Fruit fly (Drosophila melanogaster) whole organism, embryonic: ENCODE results near the gene Plzf.
A peak's percentile ranks its signal among the peaks of the same experiment; 100 is the strongest.

Source experiments
- Atf6 ChIP-seq: fragments of 200-800 bp; sonication (Bioruptor generic); IDR thresholded peaks from 2 replicates; pipeline ENCODE4 v1.3.6; 2022; ENCODE audit warnings: missing biosample characterization, missing genetic modification characterization
- Awh ChIP-seq: fragments of 200-800 bp; sonication (Bioruptor generic); IDR thresholded peaks from 2 replicates; pipeline ENCODE4, ENCODE4 v1.3.6; 2022; ENCODE audit warnings: missing biosample characterization, missing genetic modification characterization
- CG11085 ChIP-seq: fragments of 200-800 bp; sonication (Bioruptor generic); IDR thresholded peaks from 2 replicates; pipeline ENCODE4 v1.3.6; 2022; ENCODE audit warnings: missing biosample characterization, missing genetic modification characterization
- CG11456 ChIP-seq: fragments of 200-800 bp; sonication (Bioruptor generic); IDR thresholded peaks from 3 replicates; pipeline ENCODE4 v1.3.6; 2022; ENCODE audit warnings: missing biosample characterization, missing genetic modification characterization
- CG11560 ChIP-seq: fragments of 200-800 bp; sonication (Bioruptor generic); IDR thresholded peaks from 3 replicates; pipeline ENCODE4 v1.3.6; 2022; ENCODE audit warnings: missing biosample characterization, missing genetic modification characterization
- CG1233 ChIP-seq: fragments of 200-800 bp; sonication (Bioruptor generic); optimal IDR thresholded peaks from 4 replicates; lab custom pipeline; 2018; ENCODE audit warnings: missing biosample characterization, mild to moderate bottlenecking, missing genetic modification characterization
- CG12769 ChIP-seq: fragments of 200-800 bp; sonication (Bioruptor generic); optimal IDR thresholded peaks from 2 replicates; lab custom pipeline; 2019; ENCODE audit warnings: missing biosample characterization, mild to moderate bottlenecking, missing genetic modification characterization, moderate library complexity
- CG14441 ChIP-seq: fragments of 200-800 bp; sonication (Bioruptor generic); IDR thresholded peaks from 2 replicates; pipeline ENCODE4 v1.3.6; 2022; ENCODE audit warnings: missing biosample characterization, missing genetic modification characterization
- CG18011 ChIP-seq: fragments of 200-800 bp; sonication (Bioruptor generic); optimal IDR thresholded peaks from 2 replicates; lab custom pipeline; 2017; ENCODE audit warnings: missing biosample characterization, missing genetic modification characterization, mild to moderate bottlenecking, moderate library complexity, missing genotype
- CG2678 ChIP-seq: fragments of 200-800 bp; sonication (Bioruptor generic); optimal IDR thresholded peaks from 3 replicates; lab custom pipeline; 2019; ENCODE audit warnings: missing biosample characterization, mild to moderate bottlenecking, missing genetic modification characterization, moderate library complexity
- CG2712 ChIP-seq: fragments of 200-800 bp; optimal IDR thresholded peaks from 3 replicates; lab custom pipeline; 2019; ENCODE audit warnings: missing biosample characterization, mild to moderate bottlenecking, missing genetic modification characterization, moderate library complexity
- CG33557 ChIP-seq: fragments of 200-800 bp; sonication (Bioruptor generic); optimal IDR thresholded peaks from 2 replicates; lab custom pipeline; 2019; ENCODE audit warnings: missing biosample characterization, mild to moderate bottlenecking, missing genetic modification characterization, moderate library complexity
- CG34376 ChIP-seq: fragments of 200-800 bp; sonication (Bioruptor generic); optimal IDR thresholded peaks from 2 replicates; lab custom pipeline; 2018; ENCODE audit warnings: missing biosample characterization, mild to moderate bottlenecking, missing genetic modification characterization
- CG5245 ChIP-seq: fragments of 200-800 bp; sonication (Bioruptor generic); optimal IDR thresholded peaks from 3 replicates; lab custom pipeline; 2016; ENCODE audit warnings: missing biosample characterization, missing genetic modification characterization
- CG6689 ChIP-seq: fragments of 200-800 bp; sonication (Bioruptor generic); IDR thresholded peaks from 2 replicates; pipeline ENCODE4 v1.3.6; 2022; ENCODE audit warnings: missing biosample characterization, missing genetic modification characterization
- CG8388 ChIP-seq: fragments of 200-800 bp; sonication (Bioruptor generic); optimal IDR thresholded peaks from 2 replicates; lab custom pipeline; 2019; ENCODE audit warnings: missing biosample characterization, mild to moderate bottlenecking, missing genetic modification characterization, moderate library complexity
- CG9437 ChIP-seq: fragments of 200-800 bp; sonication (Bioruptor generic); optimal IDR thresholded peaks from 2 replicates; lab custom pipeline; 2018; ENCODE audit warnings: missing biosample characterization, mild to moderate bottlenecking, missing genetic modification characterization
- CHES-1-like ChIP-seq: fragments of 200-800 bp; sonication (Bioruptor generic); optimal IDR thresholded peaks from 2 replicates; lab custom pipeline; 2016; ENCODE audit warnings: missing biosample characterization, missing genetic modification characterization
- Chrac-16 ChIP-seq: fragments of 200-800 bp; sonication (Bioruptor generic); optimal IDR thresholded peaks from 3 replicates; lab custom pipeline; 2016; ENCODE audit warnings: missing biosample characterization, missing genetic modification characterization
- D19A ChIP-seq: fragments of 200-800 bp; optimal IDR thresholded peaks from 3 replicates; lab custom pipeline; 2019; ENCODE audit warnings: missing biosample characterization, mild to moderate bottlenecking, missing genetic modification characterization, moderate library complexity
- D19B ChIP-seq: fragments of 200-800 bp; sonication (Bioruptor generic); optimal IDR thresholded peaks from 2 replicates; lab custom pipeline; 2017; ENCODE audit warnings: missing biosample characterization, mild to moderate bottlenecking, missing genetic modification characterization
- Dek ChIP-seq: fragments of 200-800 bp; sonication (Bioruptor generic); optimal IDR thresholded peaks from 3 replicates; lab custom pipeline; 2019; ENCODE audit warnings: missing biosample characterization, mild to moderate bottlenecking, missing genetic modification characterization, moderate library complexity
- Dip2 ChIP-seq: fragments of 200-800 bp; sonication (Bioruptor generic); IDR thresholded peaks from 2 replicates; pipeline ENCODE4 v1.3.6; 2022; ENCODE audit warnings: missing biosample characterization, missing genetic modification characterization
- Lim3 ChIP-seq: fragments of 200-800 bp; sonication (Bioruptor generic); IDR thresholded peaks from 2 replicates; pipeline ENCODE4 v1.3.6; 2022; ENCODE audit warnings: missing biosample characterization, missing genetic modification characterization
- Lpt ChIP-seq: fragments of >200 bp; optimal IDR thresholded peaks from 2 replicates; lab custom pipeline; 2018; ENCODE audit warnings: missing biosample characterization, missing genetic modification characterization
- Meics ChIP-seq: fragments of 200-800 bp; sonication (Bioruptor generic); optimal IDR thresholded peaks from 2 replicates; lab custom pipeline; 2017; ENCODE audit warnings: missing biosample characterization, mild to moderate bottlenecking, missing genetic modification characterization
- Nf-YB ChIP-seq: fragments of 200-800 bp; sonication (Bioruptor generic); optimal IDR thresholded peaks from 3 replicates; lab custom pipeline; 2019; ENCODE audit warnings: missing biosample characterization, mild to moderate bottlenecking, missing genetic modification characterization, moderate library complexity
- Pdp1 ChIP-seq, 2 experiments: fragments of 200-800 bp; sonication (Bioruptor generic); optimal IDR thresholded peaks; 3 replicates each; lab custom pipeline; 2016; ENCODE audit warnings: missing biosample characterization in 2 of 2, missing genetic modification characterization in 2 of 2, mild to moderate bottlenecking in 1 of 2, moderate library complexity in 1 of 2
- Scr ChIP-seq: fragments of 200-800 bp; sonication (Bioruptor generic); IDR thresholded peaks from 2 replicates; pipeline ENCODE4 v1.3.6; 2022; ENCODE audit warnings: missing biosample characterization, missing genetic modification characterization; ENCODE audit not compliant: partially characterized antibody
- Six4 ChIP-seq: fragments of 200-800 bp; sonication (Bioruptor generic); optimal IDR thresholded peaks from 2 replicates; lab custom pipeline; 2016; ENCODE audit warnings: missing biosample characterization, missing genetic modification characterization
- Vsx1 ChIP-seq: fragments of 200-800 bp; sonication (Bioruptor generic); optimal IDR thresholded peaks from 2 replicates; lab custom pipeline; 2017; ENCODE audit warnings: missing biosample characterization, mild to moderate bottlenecking, missing genetic modification characterization, missing genetic modification reagents
- ab ChIP-seq: fragments of 200-800 bp; sonication (Bioruptor generic); optimal IDR thresholded peaks from 2 replicates; lab custom pipeline; 2016; ENCODE audit warnings: missing biosample characterization, missing genetic modification characterization
- amos ChIP-seq: fragments of 200-800 bp; sonication (Bioruptor generic); IDR thresholded peaks from 2 replicates; pipeline ENCODE4 v1.3.6; 2022; ENCODE audit warnings: missing biosample characterization, missing genetic modification characterization; ENCODE audit not compliant: partially characterized antibody
- br ChIP-seq: fragments of >200 bp; optimal IDR thresholded peaks from 2 replicates; lab custom pipeline; 2017
- corto ChIP-seq: fragments of 200-800 bp; sonication (Bioruptor generic); optimal IDR thresholded peaks from 2 replicates; lab custom pipeline; 2016; ENCODE audit warnings: missing biosample characterization, mild to moderate bottlenecking, missing genetic modification characterization, moderate library complexity
- klu ChIP-seq: fragments of 200-800 bp; sonication (Bioruptor generic); IDR thresholded peaks from 2 replicates; pipeline ENCODE4 v1.3.6; 2022; ENCODE audit warnings: missing biosample characterization, missing genetic modification characterization
- mld ChIP-seq: fragments of 200-800 bp; sonication (Bioruptor generic); IDR thresholded peaks from 3 replicates; pipeline ENCODE4 v1.3.6; 2022; ENCODE audit warnings: missing biosample characterization, missing genetic modification characterization; ENCODE audit not compliant: partially characterized antibody
- nerfin-2 ChIP-seq: fragments of 200-800 bp; sonication (Bioruptor generic); IDR thresholded peaks from 2 replicates; pipeline ENCODE4 v1.3.6; 2022; ENCODE audit warnings: missing biosample characterization, missing genetic modification characterization; ENCODE audit not compliant: partially characterized antibody
- org-1 ChIP-seq: fragments of 200-800 bp; sonication (Bioruptor generic); optimal IDR thresholded peaks from 2 replicates; lab custom pipeline; 2017; ENCODE audit warnings: missing biosample characterization, missing genetic modification characterization
- pnt ChIP-seq: fragments of 200-800 bp; sonication (Bioruptor generic); optimal IDR thresholded peaks from 3 replicates; lab custom pipeline; 2016; ENCODE audit warnings: missing biosample characterization, missing genetic modification characterization
- pzg ChIP-seq: fragments of 200-800 bp; sonication (Bioruptor generic); optimal IDR thresholded peaks from 3 replicates; lab custom pipeline; 2018; ENCODE audit warnings: missing biosample characterization, mild to moderate bottlenecking, missing genetic modification characterization, moderate library complexity
- row ChIP-seq: fragments of 200-800 bp; sonication (Bioruptor generic); IDR thresholded peaks from 3 replicates; pipeline ENCODE4 v1.3.6; 2022; ENCODE audit warnings: missing biosample characterization, missing genetic modification characterization
- run ChIP-seq: fragments of 200-800 bp; sonication (Bioruptor generic); optimal IDR thresholded peaks from 3 replicates; lab custom pipeline; 2018; ENCODE audit warnings: missing biosample characterization, mild to moderate bottlenecking, missing genetic modification characterization
- scrt ChIP-seq: fragments of 200-800 bp; sonication (Bioruptor generic); optimal IDR thresholded peaks from 2 replicates; lab custom pipeline; 2018; ENCODE audit warnings: missing biosample characterization, mild to moderate bottlenecking, missing genetic modification characterization, moderate library complexity
- trh ChIP-seq: fragments of 200-800 bp; sonication (Bioruptor generic); optimal IDR thresholded peaks from 2 replicates; lab custom pipeline; 2016; ENCODE audit warnings: missing biosample characterization, missing genetic modification characterization
- tup ChIP-seq: fragments of 200-800 bp; sonication (Bioruptor generic); optimal IDR thresholded peaks from 2 replicates; lab custom pipeline; 2016; ENCODE audit warnings: missing biosample characterization, mild to moderate bottlenecking, missing genetic modification characterization, moderate library complexity
- unc-4 ChIP-seq: fragments of 200-800 bp; sonication (Bioruptor generic); IDR thresholded peaks from 2 replicates; pipeline ENCODE4 v1.3.6; 2022; ENCODE audit warnings: missing biosample characterization, missing genetic modification characterization; ENCODE audit not compliant: partially characterized antibody
- usp ChIP-seq: fragments of >200 bp; optimal IDR thresholded peaks from 2 replicates; lab custom pipeline; 2017; ENCODE audit warnings: missing biosample characterization, missing genetic modification characterization
- vnd ChIP-seq: fragments of 200-800 bp; sonication (Bioruptor generic); IDR thresholded peaks from 3 replicates; pipeline ENCODE4 v1.3.6; 2022; ENCODE audit warnings: missing biosample characterization, missing genetic modification characterization; ENCODE audit not compliant: partially characterized antibody
- wor ChIP-seq: fragments of 200-800 bp; sonication (Bioruptor generic); IDR thresholded peaks from 2 replicates; pipeline ENCODE4 v1.3.6; 2022; ENCODE audit warnings: missing biosample characterization, missing genetic modification characterization

The Plzf gene

dm6 chr2L:12065683-12066386 is 17.1 kb upstream of the Plzf start (continued):
- TF ChIP-seq Dek (no peak), amos (no peak), Awh (no peak), CHES-1-like (no peak), pnt (GFP tag; lab: Kevin White, UChicago) (no peak), Vsx1 (no peak), mld (GFP tag; lab: Robert Waterston, UW) (no peak), CG14441 (no peak), Six4 (GFP tag; lab: Kevin White, UChicago) (no peak), CG5245 (GFP tag; lab: Kevin White, UChicago) (no peak), Meics (GFP tag; lab: Kevin White, UChicago) (no peak), scrt (GFP tag; lab: Kevin White, UChicago) (no peak), Atf6 (GFP tag; lab: Robert Waterston, UW) (no peak), CG11456 (no peak), org-1 (GFP tag; lab: Kevin White, UChicago) (no peak), trh (GFP tag; lab: Kevin White, UChicago) (no peak), Lpt (GFP tag; lab: Kevin White, UChicago) (no peak), pzg (no peak), CG1233 (GFP tag; lab: Kevin White, UChicago) (no peak), vnd (no peak), CG11560 (tag; lab: Robert Waterston, UW) (no peak), Dip2 (GFP tag; lab: Robert Waterston, UW) (no peak), CG12769 (tag; lab: Kevin White, UChicago) (no peak), D19A (tag; lab: Kevin White, UChicago) (peak; percentile 55), Pdp1 (GFP tag; optimal IDR thresholded peaks at IDR 0.05; lab: Kevin White, UChicago) (peak in 1 of 2 experiments; percentile 72), corto (peak; percentile 15), D19B (GFP tag; lab: Kevin White, UChicago) (no peak), CG11085 (GFP tag; lab: Robert Waterston, UW) (no peak), unc-4 (no peak), CG8388 (GFP tag; lab: Kevin White, UChicago) (peak; percentile 55), wor (GFP tag; lab: Robert Waterston, UW) (no peak), usp (GFP tag; lab: Kevin White, UChicago) (no peak), CG33557 (GFP tag; lab: Kevin White, UChicago) (peak; percentile 78), CG9437 (peak; percentile 1), row (GFP tag; lab: Robert Waterston, UW) (peak; percentile 50), CG34376 (GFP tag; lab: Kevin White, UChicago) (no peak), ab (no peak), CG2712 (tag; lab: Kevin White, UChicago) (peak; percentile 75), Chrac-16 (GFP tag; lab: Kevin White, UChicago) (peak; percentile 12), CG2678 (tag; lab: Kevin White, UChicago) (no peak), CG6689 (GFP tag; lab: Robert Waterston, UW) (no peak), CG18011 (GFP tag; lab: Kevin White, UChicago) (no peak), Lim3 (no peak), klu (GFP tag; lab: Robert Waterston, UW) (no peak), tup (GFP tag; lab: Kevin White, UChicago) (no peak), run (tag; lab: Kevin White, UChicago) (no peak), br (lab: Kevin White, UChicago) (no peak), nerfin-2 (no peak), Scr (GFP tag; lab: Robert Waterston, UW) (no peak), Nf-YB (GFP tag; lab: Kevin White, UChicago) (peak; percentile 42)
